Fruit fly (Drosophila melanogaster) whole organism, embryonic: Measurements from ENCODE around the gene kairos.

Experiments used
- Asciz ChIP-seq: fragments of 200-800 bp; sonication (Bioruptor generic); optimal IDR thresholded peaks from 2 replicates; lab custom pipeline; 2017; ENCODE audit warnings: missing biosample characterization, mild to moderate bottlenecking, missing genetic modification characterization, missing genetic modification reagents
- B-H1 ChIP-seq: fragments of 200-800 bp; sonication (Bioruptor generic); IDR thresholded peaks from 3 replicates; pipeline ENCODE4 v1.3.6; 2022; ENCODE audit warnings: missing biosample characterization, missing genetic modification characterization
- BEAF-32 ChIP-seq: fragments of 200-800 bp; sonication (Bioruptor generic); optimal IDR thresholded peaks from 3 replicates; lab custom pipeline; 2017; ENCODE audit warnings: missing biosample characterization, missing genetic modification characterization, mild to moderate bottlenecking, moderate library complexity, missing genetic modification reagents
- CG10147 ChIP-seq: fragments of 200-800 bp; sonication (Bioruptor generic); optimal IDR thresholded peaks from 2 replicates; lab custom pipeline; 2019; ENCODE audit warnings: missing biosample characterization, mild to moderate bottlenecking, missing genetic modification characterization, moderate library complexity
- CG10267 ChIP-seq: fragments of 200-800 bp; sonication (Bioruptor generic); optimal IDR thresholded peaks from 2 replicates; lab custom pipeline; 2018; ENCODE audit warnings: missing biosample characterization, mild to moderate bottlenecking, missing genetic modification characterization, moderate library complexity
- CG10274 ChIP-seq: fragments of 200-800 bp; sonication (Bioruptor generic); optimal IDR thresholded peaks from 3 replicates; lab custom pipeline; 2017; ENCODE audit warnings: missing biosample characterization, mild to moderate bottlenecking, missing genetic modification characterization
- CG11398 ChIP-seq: fragments of 200-800 bp; sonication (Bioruptor generic); optimal IDR thresholded peaks from 2 replicates; lab custom pipeline; 2016; ENCODE audit warnings: missing biosample characterization, missing genetic modification characterization
- CG12071 ChIP-seq: fragments of 200-800 bp; sonication (Bioruptor generic); optimal IDR thresholded peaks from 3 replicates; lab custom pipeline; 2018; ENCODE audit warnings: missing biosample characterization, mild to moderate bottlenecking, missing genetic modification characterization
- CG12942 ChIP-seq: fragments of 200-800 bp; sonication (Bioruptor generic); optimal IDR thresholded peaks from 3 replicates; lab custom pipeline; 2016; ENCODE audit warnings: missing biosample characterization, missing genetic modification characterization
- CG13296 ChIP-seq: fragments of 200-800 bp; sonication (Bioruptor generic); optimal IDR thresholded peaks from 3 replicates; lab custom pipeline; 2018; ENCODE audit warnings: missing biosample characterization, mild to moderate bottlenecking, missing genetic modification characterization
- CG13424 ChIP-seq: fragments of 200-800 bp; sonication (Bioruptor generic); optimal IDR thresholded peaks from 2 replicates; lab custom pipeline; 2019; ENCODE audit warnings: missing biosample characterization, mild to moderate bottlenecking, missing genetic modification characterization, moderate library complexity
- CG14050 ChIP-seq: fragments of 200-800 bp; sonication (Bioruptor generic); IDR thresholded peaks from 3 replicates; pipeline ENCODE4 v1.3.6; 2022; ENCODE audit warnings: missing biosample characterization, missing genetic modification characterization
- CG14860 ChIP-seq: fragments of 200-800 bp; sonication (Bioruptor generic); IDR thresholded peaks from 3 replicates; pipeline ENCODE4 v1.3.6; 2022; ENCODE audit warnings: missing biosample characterization, missing genetic modification characterization; ENCODE audit not compliant: partially characterized antibody
- CG17612 ChIP-seq: fragments of 200-800 bp; sonication (Bioruptor generic); IDR thresholded peaks from 2 replicates; pipeline ENCODE4 v1.3.6; 2022; ENCODE audit warnings: missing biosample characterization, missing genetic modification characterization
- CG1792 ChIP-seq: fragments of 200-800 bp; sonication (Bioruptor generic); optimal IDR thresholded peaks from 2 replicates; lab custom pipeline; 2016; ENCODE audit warnings: missing biosample characterization, missing genetic modification characterization
- CG32532 ChIP-seq: fragments of 200-800 bp; sonication (Bioruptor generic); IDR thresholded peaks from 2 replicates; pipeline ENCODE4 v1.3.6; 2022; ENCODE audit warnings: missing biosample characterization, missing genetic modification characterization
- CG4282 ChIP-seq: fragments of 200-800 bp; sonication (Bioruptor generic); optimal IDR thresholded peaks from 2 replicates; lab custom pipeline; 2016; ENCODE audit warnings: missing biosample characterization, missing genetic modification characterization
- CG6272 ChIP-seq: fragments of 200-800 bp; sonication (Bioruptor generic); IDR thresholded peaks from 2 replicates; pipeline ENCODE4 v1.3.6; 2022; ENCODE audit warnings: missing biosample characterization, missing genetic modification characterization
- CG8924 ChIP-seq: fragments of 200-800 bp; optimal IDR thresholded peaks from 3 replicates; lab custom pipeline; 2019; ENCODE audit warnings: missing biosample characterization, mild to moderate bottlenecking, missing genetic modification characterization, moderate library complexity
- CG9609 ChIP-seq: fragments of 200-800 bp; sonication (Bioruptor generic); optimal IDR thresholded peaks from 3 replicates; lab custom pipeline; 2016; ENCODE audit warnings: missing biosample characterization, missing genetic modification characterization
- CG9797 ChIP-seq: fragments of 200-800 bp; sonication (Bioruptor generic); optimal IDR thresholded peaks from 3 replicates; lab custom pipeline; 2018; ENCODE audit warnings: missing biosample characterization, mild to moderate bottlenecking, missing genetic modification characterization
- CkIIα-i1 ChIP-seq: fragments of 200-800 bp; sonication (Bioruptor generic); IDR thresholded peaks from 2 replicates; pipeline ENCODE4 v1.3.6; 2022; ENCODE audit warnings: missing biosample characterization, missing genetic modification characterization
- Deaf1 ChIP-seq: fragments of 200-800 bp; optimal IDR thresholded peaks from 3 replicates; lab custom pipeline; 2019; ENCODE audit warnings: missing biosample characterization, mild to moderate bottlenecking, missing genetic modification characterization, moderate library complexity
- H2.0 ChIP-seq: fragments of 200-800 bp; sonication (Bioruptor generic); IDR thresholded peaks from 2 replicates; pipeline ENCODE4 v1.3.6; 2022; ENCODE audit warnings: missing biosample characterization, missing genetic modification characterization
- HHEX ChIP-seq: fragments of 200-800 bp; sonication (Bioruptor generic); optimal IDR thresholded peaks from 3 replicates; lab custom pipeline; 2017; ENCODE audit warnings: missing biosample characterization, mild to moderate bottlenecking, missing genetic modification characterization, missing genetic modification reagents
- Hey ChIP-seq: fragments of 200-800 bp; sonication (Bioruptor generic); optimal IDR thresholded peaks from 3 replicates; lab custom pipeline; 2018; ENCODE audit warnings: missing biosample characterization, mild to moderate bottlenecking, missing genetic modification characterization
- Hr39 ChIP-seq: fragments of >200 bp; optimal IDR thresholded peaks from 2 replicates; lab custom pipeline; 2017
- MTF-1 ChIP-seq: fragments of 200-800 bp; sonication (Bioruptor generic); optimal IDR thresholded peaks from 2 replicates; lab custom pipeline; 2018; ENCODE audit warnings: missing biosample characterization, mild to moderate bottlenecking, missing genetic modification characterization, borderline replicate concordance
- NK7.1 ChIP-seq: fragments of 200-800 bp; sonication (Bioruptor generic); optimal IDR thresholded peaks from 3 replicates; lab custom pipeline; 2016; ENCODE audit warnings: missing biosample characterization, missing genetic modification characterization
- Neu2 ChIP-seq: fragments of 200-800 bp; sonication (Bioruptor generic); optimal IDR thresholded peaks from 3 replicates; lab custom pipeline; 2016; ENCODE audit warnings: missing biosample characterization, missing genetic modification characterization, borderline replicate concordance
- Oaz ChIP-seq: fragments of 200-800 bp; sonication (Bioruptor generic); IDR thresholded peaks from 2 replicates; pipeline ENCODE4 v1.3.6; 2022; ENCODE audit warnings: missing biosample characterization, missing genetic modification characterization
- Ptx1 ChIP-seq: fragments of 200-800 bp; sonication (Bioruptor generic); IDR thresholded peaks from 2 replicates; pipeline ENCODE4 v1.3.6; 2022; ENCODE audit warnings: missing biosample characterization, missing genetic modification characterization
- Sox102F ChIP-seq: fragments of 200-800 bp; sonication (Bioruptor generic); optimal IDR thresholded peaks from 2 replicates; lab custom pipeline; 2018; ENCODE audit warnings: missing biosample characterization, mild to moderate bottlenecking, missing genetic modification characterization, moderate library complexity
- Spps ChIP-seq: fragments of 200-800 bp; sonication (Bioruptor generic); optimal IDR thresholded peaks from 2 replicates; lab custom pipeline; 2018; ENCODE audit warnings: missing biosample characterization, mild to moderate bottlenecking, missing genetic modification characterization
- ash1 ChIP-seq: fragments of 200-800 bp; sonication (Bioruptor generic); optimal IDR thresholded peaks from 2 replicates; lab custom pipeline; 2018; ENCODE audit warnings: missing biosample characterization, mild to moderate bottlenecking, missing genetic modification characterization
- caup ChIP-seq: fragments of 200-800 bp; sonication (Bioruptor generic); optimal IDR thresholded peaks from 3 replicates; lab custom pipeline; 2017; ENCODE audit warnings: missing biosample characterization, mild to moderate bottlenecking, missing genetic modification characterization, moderate library complexity; ENCODE audit not compliant: severe bottlenecking
- chm ChIP-seq: fragments of 200-800 bp; sonication (Bioruptor generic); IDR thresholded peaks from 2 replicates; pipeline ENCODE4 v1.3.6; 2022; ENCODE audit warnings: missing biosample characterization, missing genetic modification characterization
- dysf ChIP-seq: fragments of 200-800 bp; sonication (Bioruptor generic); IDR thresholded peaks from 3 replicates; pipeline ENCODE4 v1.3.6; 2022; ENCODE audit warnings: missing biosample characterization, missing genetic modification characterization
- eyg ChIP-seq: fragments of 200-800 bp; sonication (Bioruptor generic); optimal IDR thresholded peaks from 3 replicates; lab custom pipeline; 2016; ENCODE audit warnings: missing biosample characterization, missing genetic modification characterization
- fru ChIP-seq: fragments of >200 bp; optimal IDR thresholded peaks from 2 replicates; lab custom pipeline; 2017
- gro ChIP-seq: fragments of 200-800 bp; sonication (Bioruptor generic); optimal IDR thresholded peaks from 2 replicates; lab custom pipeline; 2016; ENCODE audit warnings: missing biosample characterization, missing genetic modification characterization
- gsb ChIP-seq: fragments of 200-800 bp; sonication (Bioruptor generic); IDR thresholded peaks from 2 replicates; pipeline ENCODE4 v1.3.6; 2022; ENCODE audit warnings: missing biosample characterization, missing genetic modification characterization
- inv ChIP-seq: fragments of 200-800 bp; sonication (Bioruptor generic); IDR thresholded peaks from 2 replicates; pipeline ENCODE4 v1.3.6; 2022; ENCODE audit warnings: missing biosample characterization, missing genetic modification characterization; ENCODE audit not compliant: partially characterized antibody
- jumu ChIP-seq: fragments of 200-800 bp; sonication (Bioruptor generic); optimal IDR thresholded peaks from 3 replicates; lab custom pipeline; 2016; ENCODE audit warnings: missing biosample characterization, missing genetic modification characterization
- nau ChIP-seq: fragments of 200-800 bp; sonication (Bioruptor generic); optimal IDR thresholded peaks from 3 replicates; lab custom pipeline; 2017; ENCODE audit warnings: missing biosample characterization, mild to moderate bottlenecking, missing genetic modification characterization, missing genetic modification reagents
- nerfin-1 ChIP-seq: fragments of 200-800 bp; sonication (Bioruptor generic); optimal IDR thresholded peaks from 3 replicates; lab custom pipeline; 2019; ENCODE audit warnings: missing biosample characterization, mild to moderate bottlenecking, missing genetic modification characterization, moderate library complexity
- onecut ChIP-seq: fragments of 200-800 bp; sonication (Bioruptor generic); IDR thresholded peaks from 2 replicates; pipeline ENCODE4 v1.3.6; 2022; ENCODE audit warnings: missing biosample characterization, missing genetic modification characterization
- sim ChIP-seq: fragments of 200-800 bp; sonication (Bioruptor generic); IDR thresholded peaks from 2 replicates; pipeline ENCODE4 v1.3.6; 2022; ENCODE audit warnings: missing biosample characterization, missing genetic modification characterization
- trh ChIP-seq: fragments of 200-800 bp; sonication (Bioruptor generic); optimal IDR thresholded peaks from 2 replicates; lab custom pipeline; 2016; ENCODE audit warnings: missing biosample characterization, missing genetic modification characterization
- vfl ChIP-seq: fragments of 200-800 bp; sonication (Bioruptor generic); optimal IDR thresholded peaks from 2 replicates; lab custom pipeline; 2016; ENCODE audit warnings: missing biosample characterization, missing genetic modification characterization
- yki ChIP-seq: fragments of >200 bp; optimal IDR thresholded peaks from 3 replicates; lab custom pipeline; 2018
- zfh2 ChIP-seq: fragments of 200-800 bp; sonication (Bioruptor generic); optimal IDR thresholded peaks from 2 replicates; lab custom pipeline; 2016; ENCODE audit warnings: missing biosample characterization, missing genetic modification characterization

The kairos gene

DNA sequence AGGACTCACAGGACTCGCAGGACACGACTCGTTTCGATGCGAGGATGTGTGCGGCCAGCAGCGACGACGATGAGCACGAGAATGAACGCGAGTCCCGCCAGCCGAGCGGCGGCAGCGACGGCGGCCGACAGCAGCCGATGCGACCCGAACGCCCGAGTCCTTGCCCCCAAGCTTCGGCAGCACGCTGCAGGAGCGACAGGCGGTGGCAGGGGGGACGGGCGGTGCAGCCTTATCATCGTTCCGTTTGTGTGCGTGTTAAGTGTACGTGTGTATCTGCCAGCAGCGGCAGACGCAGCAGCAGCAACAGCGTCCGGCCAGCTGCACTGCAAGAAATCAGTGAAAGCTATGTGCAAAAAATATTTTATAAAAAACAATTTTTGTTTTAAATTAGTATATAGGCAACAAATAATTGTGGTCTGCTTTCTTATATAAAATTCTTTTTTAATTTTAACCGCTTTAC lies at the start of gene kairos (continued):
- TF ChIP-seq BEAF-32 (GFP tag; lab: Kevin White, UChicago) (no peak), CG10267 (tag; lab: Kevin White, UChicago) (peak; percentile 20), CG14050 (GFP tag; lab: Robert Waterston, UW) (no peak), CG11398 (GFP tag; lab: Kevin White, UChicago) (no peak), Sox102F (GFP tag; lab: Kevin White, UChicago) (no peak), chm (GFP tag; lab: Robert Waterston, UW) (no peak), CG17612 (GFP tag; lab: Robert Waterston, UW) (no peak), Deaf1 (tag; lab: Kevin White, UChicago) (peak; percentile 98), Ptx1 (GFP tag; lab: Robert Waterston, UW) (peak; percentile 41; the same call in 1 of the 2 replicates), Oaz (no peak), CG9797 (GFP tag; lab: Kevin White, UChicago) (no peak), gsb (GFP tag; lab: Robert Waterston, UW) (no peak), CG9609 (GFP tag; lab: Kevin White, UChicago) (no peak), CG13424 (tag; lab: Kevin White, UChicago) (peak; percentile 45), onecut (GFP tag; lab: Robert Waterston, UW) (no peak), inv (GFP tag; lab: Robert Waterston, UW) (no peak), jumu (GFP tag; lab: Kevin White, UChicago) (no peak), ash1 (GFP tag; lab: Kevin White, UChicago) (no peak), CG1792 (GFP tag; lab: Kevin White, UChicago) (no peak), CG13296 (no peak), vfl (GFP tag; lab: Kevin White, UChicago) (no peak), Spps (no peak), NK7.1 (no peak), caup (peak; percentile 12), CG8924 (tag; lab: Kevin White, UChicago) (no peak), nau (GFP tag; lab: Kevin White, UChicago) (no peak), CG6272 (GFP tag; lab: Robert Waterston, UW) (0 out of 2 replicates have a peak, but pooled peaks have one; percentile 21), CG32532 (GFP tag; lab: Robert Waterston, UW) (peak; percentile 30; the same call in 1 of the 2 replicates), CG4282 (no peak), nerfin-1 (tag; lab: Kevin White, UChicago) (no peak), dysf (GFP tag; lab: Robert Waterston, UW) (peak; percentile 50), fru (lab: Kevin White, UChicago) (no peak), Hey (no peak), B-H1 (GFP tag; lab: Robert Waterston, UW) (no peak), gro (GFP tag; lab: Kevin White, UChicago) (no peak), HHEX (peak; percentile 29), eyg (GFP tag; lab: Kevin White, UChicago) (no peak), zfh2 (GFP tag; lab: Kevin White, UChicago) (no peak), CG10147 (peak; percentile 30), trh (GFP tag; lab: Kevin White, UChicago) (no peak), H2.0 (GFP tag; lab: Robert Waterston, UW) (0 out of 2 replicates have a peak, but pooled peaks have one; percentile 24), sim (GFP tag; lab: Robert Waterston, UW) (no peak), CG14860 (GFP tag; lab: Robert Waterston, UW) (no peak), Hr39 (lab: Kevin White, UChicago) (no peak), Neu2 (no peak), CG12071 (no peak), MTF-1 (GFP tag; lab: Kevin White, UChicago) (no peak), CG10274 (GFP tag; lab: Kevin White, UChicago) (no peak), yki (no peak), Asciz (GFP tag; lab: Kevin White, UChicago) (no peak), CG12942 (GFP tag; lab: Kevin White, UChicago) (no peak), CkIIα-i1 (GFP tag; lab: Robert Waterston, UW) (no peak)
